Worm (Caenorhabditis elegans) whole organism, L4 larva: ENCODE results near the gene C33C12.1.

Source experiments
- Y75B8A.6 ChIP-seq: fragments of 200-800 bp; sonication (Bioruptor generic); IDR thresholded peaks from 2 replicates; pipeline ENCODE4 v1.3.6; 2022; ENCODE audit warnings: missing genetic modification reagents, missing genetic modification characterization, missing compliant biosample characterization
- daf-12 ChIP-seq: fragments of 150-350 bp; optimal IDR thresholded peaks from 2 replicates; lab custom pipeline; 2014; ENCODE audit warnings: missing biosample characterization, missing genetic modification reagents, missing genetic modification characterization

DNA sequence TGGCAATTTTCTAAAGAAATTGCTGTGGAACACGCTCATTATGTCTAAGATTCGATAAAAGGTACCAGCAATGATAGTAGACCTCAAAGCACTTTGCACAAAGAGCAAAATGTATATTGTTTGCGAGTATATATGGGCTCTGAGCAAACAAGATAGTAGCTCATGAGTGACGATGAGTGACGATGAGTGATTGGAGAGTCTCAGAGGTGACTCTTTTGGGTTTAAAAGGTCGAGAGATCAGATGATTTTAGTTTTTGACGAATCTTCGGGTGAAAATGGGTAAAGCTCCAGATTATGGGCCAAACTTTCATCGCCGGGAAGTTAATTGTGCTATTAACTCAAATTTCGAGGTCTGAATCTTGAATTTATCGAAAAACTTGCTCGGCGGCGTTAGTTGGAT, 1.3 kb upstream of the C33C12.1 start:
- TF ChIP-seq daf-12 (tag; lab: Kevin White, UChicago) = no peak
- TF ChIP-seq Y75B8A.6 = no peak
